Worm (Caenorhabditis elegans) whole organism, late embryonic: ENCODE results near the gene rif-1.2.

Experiments used
- T23F11.4 ChIP-seq: fragments of 200-800 bp; sonication (Bioruptor generic); optimal IDR thresholded peaks from 2 replicates; lab custom pipeline; 2018; ENCODE audit warnings: mild to moderate bottlenecking, missing genetic modification characterization, missing compliant biosample characterization
- Y22D7AL.16 ChIP-seq: sonication (generic microtip); optimal IDR thresholded peaks from 2 replicates; lab custom pipeline; 2016; ENCODE audit warnings: missing genetic modification characterization, missing compliant biosample characterization
- ahr-1 ChIP-seq: sonication (generic microtip); optimal IDR thresholded peaks from 2 replicates; lab custom pipeline; 2016; ENCODE audit warnings: missing genetic modification characterization, missing compliant biosample characterization
- ceh-14 ChIP-seq: sonication (generic microtip); optimal IDR thresholded peaks from 2 replicates; lab custom pipeline; 2016; ENCODE audit warnings: missing genotype, missing genetic modification characterization, missing compliant biosample characterization
- ceh-18 ChIP-seq: sonication (generic microtip); optimal IDR thresholded peaks from 2 replicates; lab custom pipeline; 2016; ENCODE audit warnings: missing genetic modification characterization, missing compliant biosample characterization
- ceh-2 ChIP-seq: sonication (generic microtip); optimal IDR thresholded peaks from 2 replicates; lab custom pipeline; 2016; ENCODE audit warnings: missing genotype, missing genetic modification characterization, missing compliant biosample characterization
- ceh-22 ChIP-seq: sonication (generic microtip); optimal IDR thresholded peaks from 2 replicates; lab custom pipeline; 2017; ENCODE audit warnings: missing biosample characterization, missing genetic modification characterization
- ceh-30 ChIP-seq: fragments of 150-350 bp; optimal IDR thresholded peaks from 2 replicates; lab custom pipeline; 2014; ENCODE audit warnings: missing biosample characterization, missing genetic modification characterization
- ceh-31 ChIP-seq: sonication (generic microtip); optimal IDR thresholded peaks from 2 replicates; lab custom pipeline; 2016; ENCODE audit warnings: missing genetic modification characterization, missing compliant biosample characterization
- ceh-45 ChIP-seq: fragments of 200-800 bp; sonication (Bioruptor generic); IDR thresholded peaks from 2 replicates; pipeline ENCODE4 v1.3.6; 2022; ENCODE audit warnings: missing genetic modification reagents, missing genetic modification characterization, missing compliant biosample characterization
- ceh-48 ChIP-seq: sonication (generic microtip); optimal IDR thresholded peaks from 2 replicates; lab custom pipeline; 2016; ENCODE audit warnings: missing genetic modification characterization, inconsistent platforms, missing compliant biosample characterization
- ceh-6 ChIP-seq: fragments of 200-800 bp; sonication (Bioruptor generic); optimal IDR thresholded peaks from 2 replicates; lab custom pipeline; 2018; ENCODE audit warnings: mild to moderate bottlenecking, missing genetic modification characterization, missing compliant biosample characterization
- ceh-9 ChIP-seq: sonication (generic microtip); optimal IDR thresholded peaks from 2 replicates; lab custom pipeline; 2016; ENCODE audit warnings: mild to moderate bottlenecking, missing genetic modification characterization, inconsistent platforms, missing compliant biosample characterization
- che-1 ChIP-seq: sonication (generic microtip); optimal IDR thresholded peaks from 2 replicates; lab custom pipeline; 2016; ENCODE audit warnings: mild to moderate bottlenecking, missing genetic modification characterization, missing compliant biosample characterization
- dmd-4 ChIP-seq: sonication (generic microtip); optimal IDR thresholded peaks from 2 replicates; lab custom pipeline; 2016; ENCODE audit warnings: borderline replicate concordance, missing genetic modification characterization, missing compliant biosample characterization
- ets-4 ChIP-seq: sonication (generic microtip); optimal IDR thresholded peaks from 2 replicates; lab custom pipeline; 2016; ENCODE audit warnings: missing genetic modification characterization, missing compliant biosample characterization
- eyg-1 ChIP-seq: sonication (generic microtip); optimal IDR thresholded peaks from 2 replicates; lab custom pipeline; 2016; ENCODE audit warnings: missing genotype, missing genetic modification characterization, missing compliant biosample characterization
- fax-1 ChIP-seq: sonication (generic microtip); optimal IDR thresholded peaks from 2 replicates; lab custom pipeline; 2016; ENCODE audit warnings: missing genotype, missing genetic modification characterization, missing compliant biosample characterization
- fkh-10 ChIP-seq: fragments of 150-350 bp; optimal IDR thresholded peaks from 2 replicates; lab custom pipeline; 2014; ENCODE audit warnings: missing biosample characterization, missing genetic modification reagents, missing genetic modification characterization
- gmeb-2 ChIP-seq: sonication (generic microtip); optimal IDR thresholded peaks from 2 replicates; lab custom pipeline; 2016; ENCODE audit warnings: missing genetic modification characterization, inconsistent platforms, missing compliant biosample characterization
- hlh-30 ChIP-seq: sonication (generic microtip); optimal IDR thresholded peaks from 2 replicates; lab custom pipeline; 2017; ENCODE audit warnings: antibody characterized with exemption, missing genetic modification characterization, missing compliant biosample characterization; ENCODE audit not compliant: insufficient read depth
- hlh-6 ChIP-seq: sonication (generic microtip); optimal IDR thresholded peaks from 2 replicates; lab custom pipeline; 2016; ENCODE audit warnings: missing genotype, missing genetic modification characterization, missing compliant biosample characterization
- nfya-1 ChIP-seq: sonication (generic microtip); optimal IDR thresholded peaks from 2 replicates; lab custom pipeline; 2017; ENCODE audit warnings: missing genetic modification characterization, mild to moderate bottlenecking, missing compliant biosample characterization, antibody characterized with exemption, moderate library complexity
- nhr-11 ChIP-seq: fragments of 150-350 bp; optimal IDR thresholded peaks from 2 replicates; lab custom pipeline; 2014; ENCODE audit warnings: missing biosample characterization, missing genetic modification characterization
- nhr-232 ChIP-seq: sonication (generic microtip); optimal IDR thresholded peaks from 2 replicates; lab custom pipeline; 2016; ENCODE audit warnings: missing genetic modification characterization, missing compliant biosample characterization
- odd-2 ChIP-seq: sonication (generic microtip); optimal IDR thresholded peaks from 2 replicates; lab custom pipeline; 2017; ENCODE audit warnings: antibody characterized with exemption, mild to moderate bottlenecking, missing genetic modification characterization, missing compliant biosample characterization
- pax-1 ChIP-seq: fragments of 150-350 bp; optimal IDR thresholded peaks from 2 replicates; lab custom pipeline; 2014; ENCODE audit warnings: missing biosample characterization, missing genetic modification characterization
- pha-4 ChIP-seq: fragments of 150-350 bp; optimal IDR thresholded peaks from 2 replicates; lab custom pipeline; 2018; ENCODE audit warnings: missing biosample characterization, missing genetic modification reagents, missing genetic modification characterization
- ref-2 ChIP-seq: sonication (generic microtip); optimal IDR thresholded peaks from 2 replicates; lab custom pipeline; 2016; ENCODE audit warnings: missing genetic modification characterization, missing compliant biosample characterization
- rnt-1 ChIP-seq: sonication (generic microtip); optimal IDR thresholded peaks from 2 replicates; lab custom pipeline; 2016; ENCODE audit warnings: missing genetic modification characterization, missing compliant biosample characterization
- sox-2 ChIP-seq: fragments of 200-800 bp; sonication (Bioruptor generic); IDR thresholded peaks from 2 replicates; pipeline ENCODE4 v1.3.6; 2022; ENCODE audit warnings: missing genetic modification reagents, missing genetic modification characterization, missing compliant biosample characterization
- syd-9 ChIP-seq: sonication (generic microtip); optimal IDR thresholded peaks from 2 replicates; lab custom pipeline; 2016; ENCODE audit warnings: mild to moderate bottlenecking, missing genetic modification characterization, moderate library complexity, missing compliant biosample characterization
- tbx-2 ChIP-seq: sonication (generic microtip); optimal IDR thresholded peaks from 2 replicates; lab custom pipeline; 2016; ENCODE audit warnings: missing genetic modification characterization, missing compliant biosample characterization
- unc-3 ChIP-seq, 2 experiments: fragments of 200-800 bp in 1 of 2; sonication (Bioruptor generic) in 1 of 2; sonication (generic microtip) in 1 of 2; conservative IDR thresholded peaks in 1 of 2; optimal IDR thresholded peaks in 1 of 2; 2 replicates each; pipeline versions ENCODE4 v1.3.6 to Lab custom; 2016 to 2022; ENCODE audit warnings: missing compliant biosample characterization in 2 of 2, missing genetic modification characterization in 2 of 2, missing genetic modification reagents in 1 of 2
- unc-42 ChIP-seq: sonication (generic microtip); optimal IDR thresholded peaks from 2 replicates; lab custom pipeline; 2016; ENCODE audit warnings: missing genotype, missing genetic modification characterization, missing compliant biosample characterization
- unc-55 ChIP-seq: sonication (generic microtip); optimal IDR thresholded peaks from 2 replicates; lab custom pipeline; 2017; ENCODE audit warnings: missing biosample characterization, missing genetic modification reagents, missing genetic modification characterization
- unc-86 ChIP-seq: sonication (generic microtip); optimal IDR thresholded peaks from 2 replicates; lab custom pipeline; 2016; ENCODE audit warnings: missing genetic modification characterization, missing compliant biosample characterization
- zip-5 ChIP-seq: sonication (generic microtip); optimal IDR thresholded peaks from 2 replicates; lab custom pipeline; 2016; ENCODE audit warnings: missing genetic modification characterization, missing compliant biosample characterization
- ztf-16 ChIP-seq: sonication (generic microtip); optimal IDR thresholded peaks from 2 replicates; lab custom pipeline; 2017; ENCODE audit warnings: missing genetic modification characterization, missing compliant biosample characterization

The rif-1.2 gene

DNA sequence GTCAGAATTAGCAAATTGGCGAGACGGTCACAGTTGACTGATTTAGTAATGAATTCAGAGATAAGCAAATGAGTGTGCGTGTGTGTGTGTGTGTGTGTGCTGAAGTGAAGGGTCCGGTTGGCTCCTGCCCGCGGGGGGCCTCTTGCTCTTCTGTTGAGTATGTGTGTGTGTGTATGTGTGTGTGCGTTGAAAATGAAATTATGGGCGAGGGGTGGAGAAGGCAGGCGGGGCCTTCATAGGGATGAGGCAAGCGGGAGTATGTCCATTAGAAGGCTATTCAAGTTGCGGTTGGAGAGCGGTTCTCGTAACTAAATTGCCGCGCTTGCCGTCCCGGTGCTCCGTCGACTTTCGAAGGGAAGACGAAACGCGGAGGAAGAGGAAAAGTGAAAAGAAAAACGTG is 36.1 kb upstream of the rif-1.2 start (continued):
- no peak for TF ChIP-seq Y22D7AL.16 (tag; lab: Kevin White, UChicago)
- no peak for TF ChIP-seq ceh-9 (tag; lab: Kevin White, UChicago)
- no peak for TF ChIP-seq eyg-1 (tag; lab: Kevin White, UChicago)
- no peak for TF ChIP-seq nhr-232 (tag; lab: Kevin White, UChicago)
- peak; percentile 41 for TF ChIP-seq ceh-18 (tag; lab: Kevin White, UChicago)
- TF ChIP-seq ahr-1 (tag; lab: Kevin White, UChicago): no peak
- TF ChIP-seq fkh-10 (GFP tag; lab: Kevin White, UChicago): peak; percentile 19
- peak; percentile 100 for TF ChIP-seq unc-42 (tag; lab: Kevin White, UChicago)
- TF ChIP-seq ztf-16 (tag; lab: Kevin White, UChicago): no peak
- peak; percentile 37 for TF ChIP-seq ceh-14 (tag; lab: Kevin White, UChicago)
- no peak for TF ChIP-seq pax-1 (tag; lab: Kevin White, UChicago)
- TF ChIP-seq ceh-31 (tag; lab: Kevin White, UChicago): peak; percentile 88
- no peak for TF ChIP-seq pha-4 (tag; lab: Kevin White, UChicago)
- TF ChIP-seq zip-5 (tag; lab: Kevin White, UChicago): no peak
- TF ChIP-seq che-1 (tag; lab: Kevin White, UChicago): no peak
- no peak for TF ChIP-seq unc-55 (GFP tag; lab: Kevin White, UChicago)
- peak; percentile 42 for TF ChIP-seq nfya-1 (tag; lab: Kevin White, UChicago)
- TF ChIP-seq ceh-2: no peak
- TF ChIP-seq syd-9 (tag; lab: Kevin White, UChicago): peak; percentile 16
- TF ChIP-seq ceh-6 (GFP tag; lab: Kevin White, UChicago): peak; percentile 11
- TF ChIP-seq ref-2 (tag; lab: Kevin White, UChicago): peak; percentile 57
- no peak for TF ChIP-seq ceh-45 (GFP tag; lab: Robert Waterston, UW)
- no peak for TF ChIP-seq unc-86 (tag; lab: Kevin White, UChicago)
- TF ChIP-seq dmd-4 (tag; lab: Kevin White, UChicago): no peak
- peak; percentile 30 for TF ChIP-seq hlh-6 (tag; lab: Kevin White, UChicago)
- peak; percentile 47 for TF ChIP-seq tbx-2 (tag; lab: Kevin White, UChicago)
- no peak for TF ChIP-seq hlh-30 (tag; lab: Kevin White, UChicago)
- TF ChIP-seq gmeb-2 (tag; lab: Kevin White, UChicago): peak; percentile 34
- TF ChIP-seq fax-1 (tag; lab: Kevin White, UChicago): peak; percentile 12
- no peak for TF ChIP-seq sox-2 (GFP tag; lab: Robert Waterston, UW)
- TF ChIP-seq ceh-22 (tag; lab: Kevin White, UChicago): no peak
- TF ChIP-seq nhr-11 (tag; lab: Kevin White, UChicago): no peak
- no peak for TF ChIP-seq rnt-1 (tag; lab: Kevin White, UChicago)

DNA sequence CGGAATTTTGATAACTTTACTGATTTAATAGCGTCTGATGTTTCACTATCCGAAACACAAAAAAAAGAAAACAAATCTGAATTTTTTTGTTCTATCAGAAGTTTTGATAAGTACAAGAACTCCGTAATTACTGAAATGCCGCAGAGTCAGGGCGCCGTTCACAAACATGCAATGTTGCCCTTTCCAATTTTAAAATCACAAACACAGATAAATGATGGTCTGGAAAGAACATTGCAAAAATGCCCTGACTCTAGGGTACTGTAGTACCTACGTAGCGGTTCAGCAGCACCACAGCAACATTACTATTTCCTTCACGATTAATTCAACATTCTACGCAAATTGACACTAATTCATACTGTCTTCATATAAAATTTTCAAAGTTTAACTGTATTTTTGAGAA is 35.4 kb upstream of the rif-1.2 start:
- TF ChIP-seq pax-1 (tag; lab: Kevin White, UChicago): no peak
- no peak for TF ChIP-seq ref-2 (tag; lab: Kevin White, UChicago)
- no peak for TF ChIP-seq ceh-48 (tag; lab: Kevin White, UChicago)
- no peak for TF ChIP-seq Y22D7AL.16 (tag; lab: Kevin White, UChicago)
- TF ChIP-seq, all 69 proteins: peak for 0

ce11 chrX:12406037-12406436 is 34.8 kb upstream of the rif-1.2 start:
- TF ChIP-seq odd-2 (no peak), ceh-18 (tag; lab: Kevin White, UChicago) (peak; percentile 3), rnt-1 (tag; lab: Kevin White, UChicago) (peak; percentile 8), ceh-30 (tag; lab: Kevin White, UChicago) (no peak), ets-4 (no peak)
- TF ChIP-seq, all 69 proteins: peak for 2

- TF ChIP-seq unc-3 (GFP tag; conservative IDR thresholded peaks at IDR 0.05; lab: Robert Waterston, UW) (0 out of 2 replicates have a peak, but pooled peaks have one; percentile 29), unc-3 (tag; optimal IDR thresholded peaks at IDR 0.05; lab: Kevin White, UChicago) (peak; percentile 35), unc-86 (tag; lab: Kevin White, UChicago) (no peak), T23F11.4 (GFP tag; lab: Kevin White, UChicago) (no peak)
- TF ChIP-seq, all 69 proteins: peak for 1
Measured at ce11 chrX:12404729-12405128, 33.5 kb upstream of the rif-1.2 start.
